Worm (Caenorhabditis elegans): ENCODE results near the gene cnc-9.
A peak's percentile ranks its signal among the peaks of the same experiment; 100 is the strongest.

DNA sequence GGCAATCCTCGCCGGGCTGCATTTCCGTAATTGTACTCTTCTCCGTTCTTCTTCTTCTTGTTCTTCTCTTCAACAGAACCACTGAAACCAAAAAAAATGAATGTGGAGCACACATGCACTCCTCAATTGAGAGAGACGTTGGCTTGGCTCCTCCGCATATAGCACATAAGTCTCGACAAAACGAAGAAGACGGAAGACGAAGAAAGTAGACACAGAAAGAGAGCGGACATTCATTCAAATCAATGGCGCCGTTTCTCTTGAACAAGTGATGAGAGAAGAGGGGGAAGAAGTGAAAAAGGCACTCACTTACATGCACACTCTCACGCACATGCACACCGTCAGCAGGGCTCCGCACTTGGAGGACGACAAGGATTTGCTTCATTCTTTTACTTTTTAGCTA is 37.5 kb upstream of the cnc-9 start, which contains the start of gene F25E5.9:
- TF ChIP-seq ztf-11 (tag; optimal IDR thresholded peaks at IDR 0.05) (no peak), dmd-9 (GFP tag; IDR thresholded peaks at IDR 0.05) (no peak), nhr-6 (tag; optimal IDR thresholded peaks at IDR 0.05) (peak; percentile 2), ceh-82 (tag; optimal IDR thresholded peaks at IDR 0.05) (no peak), ama-1 (optimal IDR thresholded peaks at IDR 0.05) (no peak), lin-13 (GFP tag; optimal IDR thresholded peaks at IDR 0.05) (no peak), nhr-237 (tag; optimal IDR thresholded peaks at IDR 0.05) (no peak)

Data from whole organism, L4 larva.